Fruit fly (Drosophila melanogaster) Kc167 (cell line): ENCODE results near the gene Spps.

Experiments used
- Myc ChIP-seq: fragments of >200 bp; optimal IDR thresholded peaks from 2 replicates; lab custom pipeline; 2017; ENCODE audit warnings: missing external identifiers
- Sin3A ChIP-seq: fragments of >200 bp; optimal IDR thresholded peaks from 2 replicates; lab custom pipeline; 2018; ENCODE audit warnings: missing external identifiers
- h ChIP-seq: fragments of >200 bp; optimal IDR thresholded peaks from 3 replicates; lab custom pipeline; 2018; ENCODE audit warnings: missing external identifiers
- insv ChIP-seq: fragments of >200 bp; optimal IDR thresholded peaks from 3 replicates; lab custom pipeline; 2018; ENCODE audit warnings: missing external identifiers
- psq ChIP-seq: fragments of >200 bp; optimal IDR thresholded peaks from 2 replicates; lab custom pipeline; 2017; ENCODE audit warnings: missing external identifiers
- ttk ChIP-seq: sonication (Bioruptor generic); optimal IDR thresholded peaks from 2 replicates; lab custom pipeline; 2017; ENCODE audit warnings: missing external identifiers

Spps gene

DNA sequence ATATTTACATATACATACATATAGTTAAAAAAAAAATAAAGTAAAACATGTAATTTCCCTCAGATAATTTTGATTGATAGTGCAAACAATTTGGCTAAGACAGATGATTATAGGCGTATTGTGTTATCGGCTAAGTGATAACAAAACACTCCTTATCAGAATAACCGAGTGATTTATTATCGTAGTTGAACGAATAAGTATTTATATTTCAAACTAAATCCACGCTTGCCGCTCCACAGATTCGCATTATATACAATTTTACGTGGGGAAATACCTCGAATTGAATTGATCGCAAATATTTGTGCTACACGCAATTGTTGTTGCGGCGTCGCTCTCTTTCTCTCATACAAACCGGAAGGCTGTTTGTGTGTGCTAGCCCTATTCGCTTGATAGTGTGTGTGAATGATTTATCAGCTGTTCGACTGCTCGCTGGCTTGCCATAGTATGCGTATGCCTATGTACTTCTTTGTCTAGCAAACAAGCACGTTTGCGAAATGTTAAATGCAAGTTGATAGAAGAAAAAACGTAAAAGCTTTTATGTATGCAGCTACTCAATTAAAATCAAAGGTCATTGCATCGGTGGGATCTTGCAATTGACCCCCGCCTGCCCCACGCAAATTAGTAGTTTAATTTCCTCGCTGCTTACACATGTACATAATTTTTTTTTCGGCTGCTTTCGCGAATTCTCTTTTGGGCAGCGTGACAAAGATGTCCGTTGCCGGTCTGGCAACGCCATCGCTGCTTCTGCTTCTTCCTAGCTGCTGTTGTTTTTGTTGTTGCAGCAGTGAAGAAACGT is 6.8 kb upstream of the Spps start:
- TF ChIP-seq psq (lab: Kevin White, UChicago) (no peak), Sin3A (lab: Kevin White, UChicago) (no peak), h (lab: Kevin White, UChicago) (no peak), ttk (no peak), Myc (lab: Kevin White, UChicago) (no peak), insv (lab: Kevin White, UChicago) (no peak)

DNA sequence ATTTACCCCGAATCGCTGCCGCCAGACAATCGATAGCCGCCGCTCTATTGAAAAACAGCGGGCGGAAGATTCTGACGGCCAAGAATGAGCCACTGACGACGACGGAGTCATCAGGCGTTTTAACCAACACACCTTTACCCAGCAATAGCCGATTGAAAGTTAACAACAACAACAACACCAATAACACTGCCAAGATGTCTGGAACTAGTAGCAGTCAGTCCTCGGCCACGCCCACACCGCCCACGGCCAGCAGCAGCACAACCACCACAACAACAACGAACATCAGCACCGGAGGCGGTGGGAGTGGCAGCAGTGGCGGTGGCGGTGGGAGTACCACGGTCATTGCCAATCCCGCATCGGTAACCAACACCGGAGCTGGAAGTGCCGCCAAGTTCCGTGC is 5.2 kb upstream of the Spps start:
- no peak for TF ChIP-seq Sin3A (lab: Kevin White, UChicago)
- TF ChIP-seq Myc (lab: Kevin White, UChicago): no peak
- TF ChIP-seq ttk: peak; percentile 90
- no peak for TF ChIP-seq h (lab: Kevin White, UChicago)
- TF ChIP-seq psq (lab: Kevin White, UChicago): no peak

DNA sequence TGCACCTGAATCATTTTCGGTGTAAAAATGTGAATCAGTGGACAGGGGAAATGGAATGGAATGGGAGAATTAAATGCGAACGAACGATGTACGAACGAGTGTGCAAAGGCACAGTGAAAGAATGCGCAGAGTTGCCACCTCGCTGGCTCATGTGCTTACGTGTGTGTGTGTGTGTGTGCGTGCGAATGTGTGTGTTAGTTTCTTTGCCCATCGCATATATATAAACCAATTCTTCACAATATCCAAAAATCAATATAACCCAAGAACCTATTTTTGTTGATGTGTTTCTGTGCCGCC is 4.4 kb upstream of the Spps start:
- TF ChIP-seq psq (lab: Kevin White, UChicago) (peak; percentile 62), ttk (no peak)

DNA sequence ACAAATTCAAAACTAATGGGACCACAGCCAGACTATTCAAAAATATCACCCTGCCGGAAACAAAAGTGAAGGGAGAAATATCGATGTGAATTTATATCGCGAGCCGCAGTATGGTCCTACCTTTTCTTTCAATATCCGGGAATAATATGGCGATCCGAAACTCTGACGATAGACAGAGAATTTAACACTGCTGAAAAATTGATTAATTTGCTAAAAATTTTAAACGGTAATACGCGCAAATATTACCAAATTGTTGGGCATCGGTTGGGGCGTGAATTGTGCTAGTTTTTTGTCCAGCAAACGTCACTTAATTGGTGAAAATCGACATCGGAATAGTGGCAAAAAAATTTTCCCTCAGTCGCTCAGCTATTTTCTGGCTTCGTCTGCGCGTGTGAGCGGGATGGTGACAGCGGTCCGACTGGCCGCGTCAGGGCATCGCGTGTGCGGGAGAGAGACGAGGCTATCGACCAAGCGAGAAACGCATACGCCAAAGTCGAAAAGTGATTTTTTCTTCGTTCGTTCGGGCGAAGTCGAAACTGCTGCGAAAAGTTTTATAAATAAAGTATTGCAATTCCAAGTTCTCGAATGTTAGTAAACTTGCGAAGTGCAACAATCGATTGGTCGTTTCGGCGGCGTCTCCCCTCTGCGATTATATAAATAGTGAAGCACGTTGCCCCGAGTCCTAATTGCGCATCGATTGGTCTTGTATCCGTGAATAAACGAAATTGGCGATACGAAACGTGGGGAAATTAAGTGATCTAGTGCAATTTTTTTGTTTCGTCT is 3.9 kb upstream of the Spps start, which contains the start of gene mask:
Gene mask (plus strand): TSS at position 140 of the 783 bp plus-strand sequence.
- TF ChIP-seq Sin3A (lab: Kevin White, UChicago): no peak
- TF ChIP-seq h (lab: Kevin White, UChicago): no peak
- TF ChIP-seq psq (lab: Kevin White, UChicago): no peak
- no peak for TF ChIP-seq insv (lab: Kevin White, UChicago)
- no peak for TF ChIP-seq Myc (lab: Kevin White, UChicago)
- TF ChIP-seq ttk: no peak

DNA sequence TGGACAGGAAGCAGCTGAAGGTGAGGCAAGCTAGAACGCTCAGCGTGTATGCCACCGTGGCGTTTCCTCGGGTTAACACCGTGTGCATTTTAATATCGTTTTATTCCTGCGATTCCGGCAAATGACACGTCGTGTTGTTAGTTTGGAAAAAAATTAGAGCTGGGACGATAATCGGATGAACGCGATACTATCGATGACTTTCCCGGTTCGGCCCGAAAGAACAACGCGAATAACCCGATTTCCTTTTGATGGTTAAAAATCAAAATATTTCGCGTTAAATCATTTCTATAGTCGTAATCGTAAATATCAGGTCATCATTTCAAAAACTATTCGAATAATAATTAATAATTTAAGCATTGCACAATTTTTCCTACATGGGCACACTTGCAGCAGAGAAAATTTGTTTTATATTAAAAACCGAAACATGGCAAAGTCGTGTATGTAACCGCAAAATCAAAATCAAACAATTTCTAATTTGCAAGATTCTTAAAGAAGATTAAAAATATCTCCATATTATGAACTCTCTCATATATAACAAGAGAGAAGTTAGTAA is 3.2 kb upstream of the Spps start, which contains the start of gene Spase22-23:
Gene Spase22-23 (minus strand): TSS at position 166 of the 553 bp plus-strand sequence.
- TF ChIP-seq h (lab: Kevin White, UChicago): no peak
- no peak for TF ChIP-seq Sin3A (lab: Kevin White, UChicago)
- no peak for TF ChIP-seq ttk
- TF ChIP-seq insv (lab: Kevin White, UChicago): no peak
- TF ChIP-seq Myc (lab: Kevin White, UChicago): no peak
- TF ChIP-seq psq (lab: Kevin White, UChicago): no peak

DNA sequence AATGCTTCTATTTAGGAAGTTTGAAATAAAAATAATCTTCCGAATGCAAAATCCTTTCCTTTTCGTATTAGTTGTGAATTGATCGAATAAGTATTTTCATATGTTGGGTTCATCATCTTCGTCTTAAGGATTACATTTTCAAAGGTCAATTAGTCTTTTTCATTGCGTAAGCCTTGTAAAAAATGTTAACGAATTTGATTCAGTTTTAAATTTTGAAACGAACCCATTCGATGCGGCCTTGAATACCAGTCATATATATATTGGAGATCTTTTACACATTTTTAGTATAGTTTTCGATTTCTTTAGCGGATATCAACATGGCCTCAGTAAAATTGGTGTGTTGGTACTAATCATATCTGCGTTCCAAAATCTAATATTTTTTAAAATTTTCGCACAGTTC is 1.9 kb upstream of the Spps start, which contains the start of gene Acp95EF:
Gene Acp95EF (plus strand): TSS at position 301 of the 400 bp plus-strand sequence.
- TF ChIP-seq Sin3A (lab: Kevin White, UChicago) (no peak), h (lab: Kevin White, UChicago) (no peak), psq (lab: Kevin White, UChicago) (no peak), ttk (no peak)

DNA sequence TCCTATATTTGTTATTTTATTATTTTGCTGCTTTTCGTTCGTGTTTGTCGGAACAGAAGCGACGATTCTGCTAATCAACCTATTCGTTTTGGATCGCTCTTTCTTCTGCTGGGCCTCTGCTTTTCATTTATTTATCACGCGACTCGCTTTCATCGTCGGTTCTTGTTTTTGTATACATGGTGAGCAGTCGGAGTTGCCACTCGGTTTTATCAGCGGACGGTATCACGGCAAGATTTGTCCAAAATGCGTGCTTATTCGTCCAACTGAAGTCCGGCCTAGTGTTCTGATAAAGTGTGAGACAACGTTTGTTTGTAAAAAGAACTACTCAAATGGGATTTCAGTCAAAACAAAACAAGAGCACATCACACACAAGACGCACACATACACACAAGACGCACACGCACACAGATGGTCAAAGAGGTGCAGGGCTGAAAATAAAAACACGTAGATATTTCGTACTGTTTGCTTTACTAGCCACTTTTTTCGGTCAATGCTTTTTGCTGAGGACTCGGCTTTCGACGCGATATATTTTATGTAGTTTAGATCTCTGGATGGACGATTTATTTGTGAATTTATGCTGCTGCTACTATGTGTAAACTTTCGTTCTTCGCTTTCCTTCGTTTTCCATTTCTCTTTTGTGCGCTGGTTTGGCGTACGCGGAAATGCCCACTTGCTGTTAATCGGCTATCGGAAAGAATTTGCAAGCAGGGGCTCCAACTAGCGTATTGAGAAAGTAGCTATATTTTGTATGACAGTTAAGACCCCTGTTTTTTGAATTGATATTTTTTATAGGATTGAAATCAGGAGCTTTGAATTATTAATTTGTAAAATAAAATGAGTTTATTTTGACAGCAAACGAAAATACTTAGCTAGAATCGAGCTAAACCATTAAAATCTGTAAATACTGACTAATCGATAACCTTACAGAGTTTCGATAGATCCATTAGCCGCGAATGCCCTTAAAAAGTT is 5.1 kb downstream of the Spps start, which contains the start of gene twin:
Gene twin (minus strand): TSS at position 632 of the 969 bp plus-strand sequence.
- TF ChIP-seq psq (lab: Kevin White, UChicago) (peak; percentile 47), Myc (lab: Kevin White, UChicago) (no peak), h (lab: Kevin White, UChicago) (no peak)

DNA sequence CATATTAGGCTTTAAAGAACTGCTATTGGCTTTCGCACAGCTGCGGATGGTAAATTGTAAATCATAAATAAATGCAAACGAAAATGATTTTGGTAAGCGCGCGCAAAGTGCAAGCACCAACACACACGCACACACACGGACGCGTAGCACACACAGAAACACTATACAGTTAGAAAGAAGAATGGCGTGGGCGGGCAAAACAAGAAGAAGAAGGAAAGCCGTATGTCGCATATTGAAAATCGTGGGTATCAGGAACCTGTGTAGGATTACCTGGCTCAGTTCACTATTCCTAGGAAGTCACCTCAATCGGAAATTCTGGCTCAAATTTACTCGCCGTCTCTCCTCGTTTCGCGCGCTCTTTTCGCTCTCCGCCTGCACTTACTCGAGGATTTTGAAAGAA is 5.9 kb downstream of the Spps start, which contains the start of gene cav:
Gene cav (plus strand): TSS at position 259 of the 400 bp plus-strand sequence.
- TF ChIP-seq Sin3A (lab: Kevin White, UChicago) (no peak), ttk (no peak), Myc (lab: Kevin White, UChicago) (no peak), psq (lab: Kevin White, UChicago) (peak; percentile 3), insv (lab: Kevin White, UChicago) (no peak), h (lab: Kevin White, UChicago) (no peak)

DNA sequence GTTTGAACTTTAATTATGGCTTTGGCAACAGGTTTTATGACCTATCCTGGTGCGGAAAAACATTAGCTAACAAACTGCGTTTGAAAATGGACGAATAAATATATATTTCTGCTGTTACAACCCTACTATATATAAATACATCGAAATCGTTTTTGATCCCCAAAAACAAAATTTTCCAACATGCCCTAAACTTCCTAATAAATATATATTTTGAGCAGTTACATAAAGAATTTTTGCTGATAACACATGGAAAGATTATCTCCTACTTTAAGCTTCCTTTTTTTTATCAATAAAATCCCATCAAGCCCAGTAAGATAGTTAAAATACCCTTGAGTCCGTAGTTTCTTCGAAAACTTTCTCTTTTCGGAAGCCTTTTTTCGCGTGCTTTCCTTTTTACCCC is 7.6 kb downstream of the Spps start:
- TF ChIP-seq Myc (lab: Kevin White, UChicago) (no peak), psq (lab: Kevin White, UChicago) (no peak), h (lab: Kevin White, UChicago) (no peak), ttk (no peak), Sin3A (lab: Kevin White, UChicago) (no peak), insv (lab: Kevin White, UChicago) (no peak)

DNA sequence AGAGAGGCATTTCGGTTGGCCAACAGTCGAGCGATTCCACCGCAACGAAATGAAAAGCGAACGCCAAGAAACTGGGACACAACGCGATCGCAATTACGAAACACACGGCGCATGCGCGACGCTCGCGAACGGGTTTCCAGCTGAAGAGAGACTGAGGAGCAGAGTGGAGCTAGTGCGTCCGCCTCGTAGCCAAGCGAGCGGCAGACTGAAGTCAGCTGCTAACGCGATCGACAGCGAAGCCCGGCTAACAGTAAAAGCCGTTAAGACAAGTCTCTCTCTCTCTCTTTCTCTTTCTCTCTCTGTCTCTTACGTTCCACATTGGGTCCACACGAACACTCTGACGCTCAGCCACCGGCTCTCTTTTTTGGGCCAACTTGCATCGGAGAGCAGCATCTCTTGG is 8.2 kb downstream of the Spps start, which contains the start of gene CG17786:
Gene CG17786 (minus strand): TSS at position 154 of the 400 bp plus-strand sequence.
- TF ChIP-seq h (lab: Kevin White, UChicago): no peak
- no peak for TF ChIP-seq Sin3A (lab: Kevin White, UChicago)
- TF ChIP-seq ttk: no peak
- no peak for TF ChIP-seq Myc (lab: Kevin White, UChicago)
- TF ChIP-seq insv (lab: Kevin White, UChicago): no peak
- no peak for TF ChIP-seq psq (lab: Kevin White, UChicago)

DNA sequence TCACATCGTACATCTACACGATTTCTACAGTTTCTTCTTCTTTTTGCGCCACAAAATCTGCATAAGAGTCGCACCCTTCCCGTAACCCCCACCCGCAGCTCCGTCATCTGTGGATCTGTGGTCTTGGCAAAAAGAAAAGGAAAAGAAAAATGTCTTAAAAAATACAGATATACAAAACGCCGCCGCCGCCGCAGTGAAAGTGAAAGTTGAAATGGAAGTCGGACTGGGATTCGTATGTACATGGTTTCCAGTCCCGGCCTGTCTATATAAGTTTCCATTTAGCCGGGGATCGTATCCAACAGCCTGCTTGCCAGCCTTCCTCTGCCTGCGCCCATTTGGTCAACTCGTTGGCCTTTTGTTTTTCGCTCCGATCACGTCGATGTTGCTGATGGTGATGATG is 10.7 kb downstream of the Spps start:
- TF ChIP-seq h (lab: Kevin White, UChicago) (no peak), Sin3A (lab: Kevin White, UChicago) (no peak), psq (lab: Kevin White, UChicago) (no peak), insv (lab: Kevin White, UChicago) (no peak), ttk (no peak), Myc (lab: Kevin White, UChicago) (no peak)
